Worm (Caenorhabditis elegans): ENCODE measurements around the gene atgl-1.

DNA sequence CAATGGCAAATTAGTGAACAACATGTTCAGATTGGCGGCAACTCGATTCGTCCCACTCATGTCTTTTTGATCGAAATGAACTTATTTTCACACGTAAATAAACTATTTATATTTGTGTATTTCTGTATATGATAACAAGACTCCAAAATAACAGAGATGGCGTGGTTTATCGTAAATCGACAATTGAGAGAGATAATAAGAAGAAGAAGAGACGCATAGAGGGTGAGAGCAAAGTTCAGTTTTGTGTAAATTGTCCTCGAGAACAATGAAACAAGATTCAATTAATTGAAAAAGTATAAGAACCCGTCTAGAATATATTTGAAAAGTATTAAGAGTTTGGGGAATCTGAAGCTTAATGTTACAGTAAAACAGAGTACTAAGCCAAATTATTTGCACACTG lies 7.8 kb downstream of the atgl-1 start:
- TF ChIP-seq unc-62 (GFP tag; optimal IDR thresholded peaks at IDR 0.05) = no peak
- no peak for TF ChIP-seq snpc-1.1 (tag; optimal IDR thresholded peaks at IDR 0.05; ENCODE audit: insufficient read depth)
